Worm (Caenorhabditis elegans) whole organism, L4/young adult: ENCODE results near the gene srd-56.

ENCODE experiments used
- W03F9.2 ChIP-seq: fragments of 150-350 bp; optimal IDR thresholded peaks from 2 replicates; lab custom pipeline; 2014; ENCODE audit warnings: missing biosample characterization, missing genetic modification characterization
- him-1 ChIP-seq: sonication (generic microtip); optimal IDR thresholded peaks from 2 replicates; lab custom pipeline; 2016; ENCODE audit warnings: missing genotype, missing genetic modification reagents, missing genetic modification characterization, missing compliant biosample characterization

DNA sequence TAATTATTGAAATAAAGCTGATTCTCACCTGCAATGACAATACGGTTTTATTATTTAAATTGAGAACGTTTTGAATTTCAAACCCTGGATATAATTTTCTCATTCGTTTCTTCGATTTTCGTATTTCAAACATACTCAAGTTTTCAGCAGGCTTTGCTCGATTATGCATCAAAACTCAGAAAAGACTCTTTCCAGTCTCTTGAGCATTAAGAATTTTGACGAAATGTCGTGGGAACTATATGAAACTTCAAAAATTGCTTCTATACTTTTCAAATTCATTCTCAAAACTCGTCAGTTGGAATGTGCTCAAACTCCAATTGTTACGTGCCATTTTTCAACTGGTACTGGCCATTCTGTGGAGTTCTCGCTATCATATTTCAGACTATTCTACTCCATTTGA, 2.4 kb upstream of the srd-56 start, which contains the start of gene srd-59:
- no peak for TF ChIP-seq W03F9.2 (tag; lab: Kevin White, UChicago)
- no peak for TF ChIP-seq him-1 (tag; lab: Kevin White, UChicago)
